Worm (Caenorhabditis elegans): ENCODE data around the gene ttyh-1.

DNA sequence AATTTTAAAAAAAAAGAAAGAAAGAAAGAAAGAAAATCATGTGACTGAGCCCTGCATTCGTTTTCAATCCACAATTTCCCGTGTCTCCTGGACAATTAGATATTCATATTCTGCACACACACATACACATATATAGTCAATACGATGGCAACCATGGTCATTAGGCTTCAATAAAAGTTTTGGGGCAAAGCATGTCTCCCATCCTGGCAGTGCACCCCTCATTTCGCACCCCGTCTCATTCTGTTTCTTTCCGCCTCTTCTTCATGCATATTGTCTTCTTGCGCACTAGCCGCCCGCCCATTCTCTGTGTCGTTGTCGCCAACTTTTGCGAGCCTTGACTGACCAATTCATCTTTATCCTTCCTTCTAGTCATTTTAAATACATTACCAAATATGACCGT, 877 bp upstream of the ttyh-1 start:
- no peak for TF ChIP-seq T22C8.4 (GFP tag; IDR thresholded peaks at IDR 0.05)
- no peak for TF ChIP-seq ztf-23 (GFP tag; IDR thresholded peaks at IDR 0.05)
- TF ChIP-seq med-1 (GFP tag; optimal IDR thresholded peaks at IDR 0.05; ENCODE audit: insufficient read depth), result no peak
- TF ChIP-seq flt-1 (GFP tag; IDR thresholded peaks at IDR 0.05), result no peak
- TF ChIP-seq tab-1 (GFP tag; IDR thresholded peaks at IDR 0.05), result 0 out of 2 replicates have a peak, but pooled peaks have one; percentile 10
- no peak for TF ChIP-seq ztf-29 (GFP tag; IDR thresholded peaks at IDR 0.05)
